Fruit fly (Drosophila melanogaster) whole organism, embryonic: Measurements from ENCODE around the gene mats.

Experiments used
- Abd-B ChIP-seq: fragments of 200-800 bp; sonication (Bioruptor generic); optimal IDR thresholded peaks from 2 replicates; lab custom pipeline; 2018; ENCODE audit warnings: missing biosample characterization, mild to moderate bottlenecking, missing genetic modification characterization, moderate library complexity
- Aef1 ChIP-seq: fragments of 200-800 bp; sonication (Bioruptor generic); IDR thresholded peaks from 3 replicates; pipeline ENCODE4 v1.3.6; 2022; ENCODE audit warnings: missing biosample characterization, missing genetic modification characterization
- CG1024 ChIP-seq: fragments of 200-800 bp; sonication (Bioruptor generic); IDR thresholded peaks from 2 replicates; pipeline ENCODE4 v1.3.6; 2022; ENCODE audit warnings: missing biosample characterization, missing genetic modification characterization
- CG10267 ChIP-seq: fragments of 200-800 bp; sonication (Bioruptor generic); optimal IDR thresholded peaks from 2 replicates; lab custom pipeline; 2018; ENCODE audit warnings: missing biosample characterization, mild to moderate bottlenecking, missing genetic modification characterization, moderate library complexity
- CG11504 ChIP-seq: fragments of 200-800 bp; sonication (Bioruptor generic); optimal IDR thresholded peaks from 3 replicates; lab custom pipeline; 2019; ENCODE audit warnings: missing biosample characterization, mild to moderate bottlenecking, missing genetic modification characterization, moderate library complexity
- CG12236 ChIP-seq: fragments of 200-800 bp; sonication (Bioruptor generic); optimal IDR thresholded peaks from 2 replicates; lab custom pipeline; 2016; ENCODE audit warnings: missing biosample characterization, missing genetic modification characterization
- CG13424 ChIP-seq: fragments of 200-800 bp; sonication (Bioruptor generic); optimal IDR thresholded peaks from 2 replicates; lab custom pipeline; 2019; ENCODE audit warnings: missing biosample characterization, mild to moderate bottlenecking, missing genetic modification characterization, moderate library complexity
- CG1529 ChIP-seq: fragments of 200-800 bp; sonication (Bioruptor generic); optimal IDR thresholded peaks from 3 replicates; lab custom pipeline; 2018; ENCODE audit warnings: missing biosample characterization, missing genetic modification characterization
- CG1603 ChIP-seq: fragments of 200-800 bp; sonication (Bioruptor generic); optimal IDR thresholded peaks from 2 replicates; lab custom pipeline; 2019; ENCODE audit warnings: missing biosample characterization, mild to moderate bottlenecking, missing genetic modification characterization, moderate library complexity
- CG16815 ChIP-seq: fragments of 200-800 bp; sonication (Bioruptor generic); optimal IDR thresholded peaks from 3 replicates; lab custom pipeline; 2017; ENCODE audit warnings: missing biosample characterization, mild to moderate bottlenecking, missing genetic modification characterization
- CG17802 ChIP-seq: fragments of 200-800 bp; sonication (Bioruptor generic); optimal IDR thresholded peaks from 2 replicates; lab custom pipeline; 2018; ENCODE audit warnings: missing biosample characterization, mild to moderate bottlenecking, missing genetic modification characterization, moderate library complexity
- CG18619 ChIP-seq: fragments of 200-800 bp; sonication (Bioruptor generic); optimal IDR thresholded peaks from 3 replicates; lab custom pipeline; 2017; ENCODE audit warnings: missing biosample characterization, mild to moderate bottlenecking, missing genetic modification characterization
- CG2875 ChIP-seq: fragments of 200-800 bp; sonication (Bioruptor generic); optimal IDR thresholded peaks from 2 replicates; lab custom pipeline; 2017; ENCODE audit warnings: missing biosample characterization, mild to moderate bottlenecking, missing genetic modification characterization, missing genetic modification reagents
- CG3065 ChIP-seq: fragments of 200-800 bp; sonication (Bioruptor generic); optimal IDR thresholded peaks from 2 replicates; lab custom pipeline; 2016; ENCODE audit warnings: missing biosample characterization, missing genetic modification characterization
- CG3847 ChIP-seq: fragments of 200-800 bp; sonication (Bioruptor generic); IDR thresholded peaks from 2 replicates; pipeline ENCODE4 v1.3.6; 2022; ENCODE audit warnings: missing biosample characterization, missing genetic modification characterization
- CG4854 ChIP-seq: fragments of 200-800 bp; sonication (Bioruptor generic); optimal IDR thresholded peaks from 2 replicates; lab custom pipeline; 2016; ENCODE audit warnings: missing biosample characterization, missing genetic modification characterization, inconsistent platforms
- CG6254 ChIP-seq: fragments of 200-800 bp; sonication (Bioruptor generic); optimal IDR thresholded peaks from 3 replicates; lab custom pipeline; 2017; ENCODE audit warnings: mild to moderate bottlenecking, missing biosample characterization, missing genetic modification reagents, missing genetic modification characterization
- CG6689 ChIP-seq: fragments of 200-800 bp; sonication (Bioruptor generic); IDR thresholded peaks from 2 replicates; pipeline ENCODE4 v1.3.6; 2022; ENCODE audit warnings: missing biosample characterization, missing genetic modification characterization
- CG6765 ChIP-seq: fragments of 200-800 bp; sonication (Bioruptor generic); optimal IDR thresholded peaks from 3 replicates; lab custom pipeline; 2017; ENCODE audit warnings: missing biosample characterization, mild to moderate bottlenecking, missing genetic modification characterization
- CG6854 ChIP-seq: fragments of 200-800 bp; sonication (Bioruptor generic); optimal IDR thresholded peaks from 3 replicates; lab custom pipeline; 2017; ENCODE audit warnings: missing biosample characterization, mild to moderate bottlenecking, missing genetic modification characterization
- CG7556 ChIP-seq: fragments of 200-800 bp; sonication (Bioruptor generic); optimal IDR thresholded peaks from 2 replicates; lab custom pipeline; 2017; ENCODE audit warnings: missing biosample characterization, mild to moderate bottlenecking, missing genetic modification characterization
- CG7745 ChIP-seq: fragments of 200-800 bp; sonication (Bioruptor generic); optimal IDR thresholded peaks from 2 replicates; lab custom pipeline; 2018; ENCODE audit warnings: missing biosample characterization, mild to moderate bottlenecking, missing genetic modification characterization, moderate library complexity
- CG8388 ChIP-seq: fragments of 200-800 bp; sonication (Bioruptor generic); optimal IDR thresholded peaks from 2 replicates; lab custom pipeline; 2019; ENCODE audit warnings: missing biosample characterization, mild to moderate bottlenecking, missing genetic modification characterization, moderate library complexity
- CkIIα-i1 ChIP-seq: fragments of 200-800 bp; sonication (Bioruptor generic); IDR thresholded peaks from 2 replicates; pipeline ENCODE4 v1.3.6; 2022; ENCODE audit warnings: missing biosample characterization, missing genetic modification characterization
- Deaf1 ChIP-seq: fragments of 200-800 bp; optimal IDR thresholded peaks from 3 replicates; lab custom pipeline; 2019; ENCODE audit warnings: missing biosample characterization, mild to moderate bottlenecking, missing genetic modification characterization, moderate library complexity
- Lhr ChIP-seq: fragments of 200-800 bp; sonication (Bioruptor generic); optimal IDR thresholded peaks from 3 replicates; lab custom pipeline; 2017; ENCODE audit warnings: mild to moderate bottlenecking, missing biosample characterization, missing genetic modification reagents, missing genetic modification characterization
- MTF-1 ChIP-seq: fragments of 200-800 bp; sonication (Bioruptor generic); optimal IDR thresholded peaks from 2 replicates; lab custom pipeline; 2018; ENCODE audit warnings: missing biosample characterization, mild to moderate bottlenecking, missing genetic modification characterization, borderline replicate concordance
- Mad ChIP-seq: fragments of 200-800 bp; sonication (Bioruptor generic); optimal IDR thresholded peaks from 2 replicates; lab custom pipeline; 2016; ENCODE audit warnings: missing biosample characterization, missing genetic modification characterization
- Opbp ChIP-seq: fragments of 200-800 bp; sonication (Bioruptor generic); IDR thresholded peaks from 3 replicates; pipeline ENCODE4 v1.3.6; 2022; ENCODE audit warnings: missing biosample characterization, missing genetic modification characterization; ENCODE audit not compliant: partially characterized antibody
- PHDP ChIP-seq: fragments of 200-800 bp; sonication (Bioruptor generic); optimal IDR thresholded peaks from 3 replicates; lab custom pipeline; 2018; ENCODE audit warnings: missing biosample characterization, mild to moderate bottlenecking, missing genetic modification characterization, moderate library complexity
- Poxn ChIP-seq: fragments of 200-800 bp; sonication (Bioruptor generic); IDR thresholded peaks from 2 replicates; pipeline ENCODE4 v1.3.6; 2022; ENCODE audit warnings: missing biosample characterization, missing genetic modification characterization
- Spps ChIP-seq: fragments of 200-800 bp; sonication (Bioruptor generic); optimal IDR thresholded peaks from 2 replicates; lab custom pipeline; 2018; ENCODE audit warnings: missing biosample characterization, mild to moderate bottlenecking, missing genetic modification characterization
- Stat92E ChIP-seq, 3 experiments: fragments of >200 bp in 2 of 3; fragments of 200-800 bp in 1 of 3; sonication (Bioruptor generic) in 1 of 3; optimal IDR thresholded peaks; 2 replicates each; lab custom pipeline; 2017 to 2019; ENCODE audit warnings: missing biosample characterization in 3 of 3, missing genetic modification characterization in 3 of 3, mild to moderate bottlenecking in 1 of 3, moderate library complexity in 1 of 3
- bcd ChIP-seq: fragments of 200-800 bp; sonication (Bioruptor generic); optimal IDR thresholded peaks from 2 replicates; lab custom pipeline; 2017; ENCODE audit warnings: missing biosample characterization, mild to moderate bottlenecking, missing genetic modification characterization
- bowl ChIP-seq: fragments of 200-800 bp; sonication (Bioruptor generic); IDR thresholded peaks from 2 replicates; pipeline ENCODE4 v1.3.6; 2022; ENCODE audit warnings: missing biosample characterization, missing genetic modification characterization
- crol ChIP-seq: fragments of 200-800 bp; sonication (Bioruptor generic); IDR thresholded peaks from 2 replicates; pipeline ENCODE4 v1.3.6; 2022; ENCODE audit warnings: missing biosample characterization, missing genetic modification characterization
- crp ChIP-seq, 2 experiments: fragments of 200-800 bp; sonication (Bioruptor generic); optimal IDR thresholded peaks; 2 replicates in 1 of 2; 3 replicates in 1 of 2; lab custom pipeline; 2017; ENCODE audit warnings: missing biosample characterization in 2 of 2, missing genetic modification characterization in 2 of 2, mild to moderate bottlenecking in 1 of 2, moderate library complexity in 1 of 2
- ems ChIP-seq: fragments of 200-800 bp; sonication (Bioruptor generic); optimal IDR thresholded peaks from 3 replicates; lab custom pipeline; 2016; ENCODE audit warnings: missing biosample characterization, missing genetic modification characterization
- en ChIP-seq: fragments of 200-800 bp; sonication (Bioruptor generic); optimal IDR thresholded peaks from 2 replicates; lab custom pipeline; 2016; ENCODE audit warnings: missing biosample characterization, missing genetic modification characterization
- eyg ChIP-seq: fragments of 200-800 bp; sonication (Bioruptor generic); optimal IDR thresholded peaks from 3 replicates; lab custom pipeline; 2016; ENCODE audit warnings: missing biosample characterization, missing genetic modification characterization
- lbe ChIP-seq: fragments of 200-800 bp; sonication (Bioruptor generic); optimal IDR thresholded peaks from 2 replicates; lab custom pipeline; 2016; ENCODE audit warnings: missing biosample characterization, mild to moderate bottlenecking, missing genetic modification characterization
- lola ChIP-seq, 3 experiments: fragments of >200 bp in 2 of 3; fragments of 200-800 bp in 1 of 3; sonication (Bioruptor generic) in 1 of 3; optimal IDR thresholded peaks; 2 replicates each; lab custom pipeline; 2017 to 2019; ENCODE audit warnings: missing biosample characterization in 3 of 3, missing genetic modification characterization in 3 of 3, mild to moderate bottlenecking in 1 of 3, moderate library complexity in 1 of 3
- ranshi ChIP-seq: fragments of 200-800 bp; sonication (Bioruptor generic); IDR thresholded peaks from 2 replicates; pipeline ENCODE4 v1.3.6; 2022; ENCODE audit warnings: missing biosample characterization, missing genetic modification characterization
- run ChIP-seq: fragments of 200-800 bp; sonication (Bioruptor generic); optimal IDR thresholded peaks from 3 replicates; lab custom pipeline; 2018; ENCODE audit warnings: missing biosample characterization, mild to moderate bottlenecking, missing genetic modification characterization
- sens-2 ChIP-seq: fragments of 200-800 bp; sonication (Bioruptor generic); IDR thresholded peaks from 2 replicates; pipeline ENCODE4 v1.3.6; 2022; ENCODE audit warnings: missing biosample characterization, missing genetic modification characterization
- stwl ChIP-seq: fragments of 200-800 bp; sonication (Bioruptor generic); optimal IDR thresholded peaks from 3 replicates; lab custom pipeline; 2018; ENCODE audit warnings: missing biosample characterization, mild to moderate bottlenecking, missing genetic modification characterization, moderate library complexity
- vnd ChIP-seq: fragments of 200-800 bp; sonication (Bioruptor generic); IDR thresholded peaks from 3 replicates; pipeline ENCODE4 v1.3.6; 2022; ENCODE audit warnings: missing biosample characterization, missing genetic modification characterization; ENCODE audit not compliant: partially characterized antibody
- zfh2 ChIP-seq: fragments of 200-800 bp; sonication (Bioruptor generic); optimal IDR thresholded peaks from 2 replicates; lab custom pipeline; 2016; ENCODE audit warnings: missing biosample characterization, missing genetic modification characterization

The mats gene

dm6 chr3R:22461673-22462585 is 41.0 kb downstream of the mats start, which contains the start of the genes Rpn7 and AP-2mu (continued):
- TF ChIP-seq CG17802 (tag; lab: Kevin White, UChicago) (no peak), CG18619 (no peak), stwl (peak; percentile 54), CG3847 (GFP tag; lab: Robert Waterston, UW) (no peak), CG1024 (no peak), CG3065 (no peak), en (GFP tag; lab: Kevin White, UChicago) (no peak), CG7556 (GFP tag; lab: Kevin White, UChicago) (no peak), crp (GFP tag; optimal IDR thresholded peaks at IDR 0.05; lab: Kevin White, UChicago) (peak in 1 of 2 experiments; percentile 25), CG2875 (GFP tag; lab: Kevin White, UChicago) (no peak), lbe (GFP tag; lab: Kevin White, UChicago) (no peak), bowl (GFP tag; lab: Robert Waterston, UW) (no peak), CG6689 (no peak), CG1529 (GFP tag; lab: Kevin White, UChicago) (no peak), Opbp (no peak), CG6854 (no peak), Lhr (peak; percentile 16), CG10267 (tag; lab: Kevin White, UChicago) (peak; percentile 55), sens-2 (no peak), Stat92E (GFP tag; optimal IDR thresholded peaks at IDR 0.05; lab: Kevin White, UChicago) (no peak), MTF-1 (GFP tag; lab: Kevin White, UChicago) (no peak), Aef1 (GFP tag; lab: Robert Waterston, UW) (no peak), CG13424 (no peak), CG16815 (GFP tag; lab: Kevin White, UChicago) (no peak), run (no peak), CG7745 (tag; lab: Kevin White, UChicago) (no peak), zfh2 (GFP tag; lab: Kevin White, UChicago) (peak; percentile 17), CkIIα-i1 (GFP tag; lab: Robert Waterston, UW) (no peak), Poxn (GFP tag; lab: Robert Waterston, UW) (no peak), CG6254 (GFP tag; lab: Kevin White, UChicago) (no peak), ems (GFP tag; lab: Kevin White, UChicago) (no peak), crol (GFP tag; lab: Robert Waterston, UW) (no peak), Deaf1 (tag; lab: Kevin White, UChicago) (no peak), CG6765 (GFP tag; lab: Kevin White, UChicago) (no peak), CG11504 (tag; lab: Kevin White, UChicago) (no peak), CG1603 (tag; lab: Kevin White, UChicago) (peak; percentile 96), Mad (GFP tag; lab: Kevin White, UChicago) (no peak), CG4854 (GFP tag; lab: Kevin White, UChicago) (no peak), CG12236 (GFP tag; lab: Kevin White, UChicago) (no peak), CG8388 (no peak), PHDP (no peak), Spps (tag; lab: Kevin White, UChicago) (no peak), lola (GFP tag; optimal IDR thresholded peaks at IDR 0.05; lab: Kevin White, UChicago) (peak in 1 of 3 experiments; percentile 37), bcd (GFP tag; lab: Kevin White, UChicago) (no peak), eyg (GFP tag; lab: Kevin White, UChicago) (no peak), vnd (GFP tag; lab: Robert Waterston, UW) (no peak), ranshi (no peak), Abd-B (no peak)
